Fruit fly (Drosophila melanogaster) whole organism, embryonic: ENCODE results near the gene Cyt-c1L.

Experiments used
- Bgb ChIP-seq: fragments of 200-800 bp; sonication (Bioruptor generic); IDR thresholded peaks from 2 replicates; pipeline ENCODE4 v1.3.6; 2022; ENCODE audit warnings: missing biosample characterization, missing genetic modification characterization; ENCODE audit not compliant: partially characterized antibody
- C15 ChIP-seq: fragments of 200-800 bp; sonication (Bioruptor generic); IDR thresholded peaks from 3 replicates; pipeline ENCODE4 v1.3.6; 2022; ENCODE audit warnings: missing biosample characterization, missing genetic modification characterization
- CG11456 ChIP-seq: fragments of 200-800 bp; sonication (Bioruptor generic); IDR thresholded peaks from 3 replicates; pipeline ENCODE4 v1.3.6; 2022; ENCODE audit warnings: missing biosample characterization, missing genetic modification characterization
- CG13123 ChIP-seq: fragments of 200-800 bp; sonication (Bioruptor generic); optimal IDR thresholded peaks from 2 replicates; lab custom pipeline; 2016; ENCODE audit warnings: missing biosample characterization, missing genetic modification characterization
- CG13296 ChIP-seq: fragments of 200-800 bp; sonication (Bioruptor generic); optimal IDR thresholded peaks from 3 replicates; lab custom pipeline; 2018; ENCODE audit warnings: missing biosample characterization, mild to moderate bottlenecking, missing genetic modification characterization
- CG13775 ChIP-seq: fragments of 200-800 bp; sonication (Bioruptor generic); optimal IDR thresholded peaks from 3 replicates; lab custom pipeline; 2017; ENCODE audit warnings: missing biosample characterization, mild to moderate bottlenecking, missing genetic modification characterization
- CG15011 ChIP-seq: fragments of 200-800 bp; sonication (Bioruptor generic); optimal IDR thresholded peaks from 3 replicates; lab custom pipeline; 2018; ENCODE audit warnings: missing biosample characterization, mild to moderate bottlenecking, missing genetic modification characterization
- CG16779 ChIP-seq: fragments of 200-800 bp; sonication (Bioruptor generic); IDR thresholded peaks from 2 replicates; pipeline ENCODE4 v1.3.6; 2022; ENCODE audit warnings: missing biosample characterization, missing genetic modification characterization
- CG17359 ChIP-seq: fragments of 200-800 bp; sonication (Bioruptor generic); optimal IDR thresholded peaks from 3 replicates; lab custom pipeline; 2018; ENCODE audit warnings: missing biosample characterization, mild to moderate bottlenecking, missing genetic modification characterization, moderate library complexity
- CG1792 ChIP-seq: fragments of 200-800 bp; sonication (Bioruptor generic); optimal IDR thresholded peaks from 2 replicates; lab custom pipeline; 2016; ENCODE audit warnings: missing biosample characterization, missing genetic modification characterization
- CG1832 ChIP-seq: fragments of 200-800 bp; sonication (Bioruptor generic); optimal IDR thresholded peaks from 2 replicates; lab custom pipeline; 2017; ENCODE audit warnings: missing biosample characterization, mild to moderate bottlenecking, missing genetic modification characterization, inconsistent platforms
- CG18619 ChIP-seq: fragments of 200-800 bp; sonication (Bioruptor generic); optimal IDR thresholded peaks from 3 replicates; lab custom pipeline; 2017; ENCODE audit warnings: missing biosample characterization, mild to moderate bottlenecking, missing genetic modification characterization
- CG2129 ChIP-seq: fragments of 200-800 bp; sonication (Bioruptor generic); IDR thresholded peaks from 2 replicates; pipeline ENCODE4 v1.3.6; 2022; ENCODE audit warnings: missing biosample characterization, missing genetic modification characterization; ENCODE audit not compliant: partially characterized antibody
- CG2199 ChIP-seq: fragments of 200-800 bp; sonication (Bioruptor generic); IDR thresholded peaks from 3 replicates; pipeline ENCODE4 v1.3.6; 2022; ENCODE audit warnings: missing biosample characterization, missing genetic modification characterization
- CG2712 ChIP-seq: fragments of 200-800 bp; optimal IDR thresholded peaks from 3 replicates; lab custom pipeline; 2019; ENCODE audit warnings: missing biosample characterization, mild to moderate bottlenecking, missing genetic modification characterization, moderate library complexity
- CG3163 ChIP-seq: fragments of 200-800 bp; sonication (Bioruptor generic); optimal IDR thresholded peaks from 3 replicates; lab custom pipeline; 2016; ENCODE audit warnings: missing biosample characterization, missing genetic modification characterization
- CG43689 ChIP-seq: fragments of 200-800 bp; sonication (Bioruptor generic); IDR thresholded peaks from 2 replicates; pipeline ENCODE4 v1.3.6; 2022; ENCODE audit warnings: missing biosample characterization, missing genetic modification characterization
- CG4820 ChIP-seq: fragments of 200-800 bp; sonication (Bioruptor generic); optimal IDR thresholded peaks from 3 replicates; lab custom pipeline; 2016; ENCODE audit warnings: missing biosample characterization, missing genetic modification characterization
- CG6689 ChIP-seq: fragments of 200-800 bp; sonication (Bioruptor generic); IDR thresholded peaks from 2 replicates; pipeline ENCODE4 v1.3.6; 2022; ENCODE audit warnings: missing biosample characterization, missing genetic modification characterization
- CG8281 ChIP-seq: fragments of 200-800 bp; sonication (Bioruptor generic); optimal IDR thresholded peaks from 2 replicates; lab custom pipeline; 2018; ENCODE audit warnings: missing biosample characterization, mild to moderate bottlenecking, missing genetic modification characterization, moderate library complexity
- CG9727 ChIP-seq: fragments of 200-800 bp; sonication (Bioruptor generic); optimal IDR thresholded peaks from 3 replicates; lab custom pipeline; 2017; ENCODE audit warnings: missing biosample characterization, mild to moderate bottlenecking, missing genetic modification characterization
- CG9797 ChIP-seq: fragments of 200-800 bp; sonication (Bioruptor generic); optimal IDR thresholded peaks from 3 replicates; lab custom pipeline; 2018; ENCODE audit warnings: missing biosample characterization, mild to moderate bottlenecking, missing genetic modification characterization
- Ets65A ChIP-seq: fragments of 200-800 bp; sonication (Bioruptor generic); peaks from one replicate; lab custom pipeline; 2016; ENCODE audit warnings: missing biosample characterization, missing genetic modification characterization
- HLHmδ ChIP-seq: fragments of 200-800 bp; sonication (Bioruptor generic); optimal IDR thresholded peaks from 2 replicates; lab custom pipeline; 2018; ENCODE audit warnings: missing biosample characterization, mild to moderate bottlenecking, missing genetic modification characterization, moderate library complexity
- Hr51 ChIP-seq, 2 experiments: fragments of 200-800 bp; sonication (Bioruptor generic); optimal IDR thresholded peaks; 2 replicates in 1 of 2; 3 replicates in 1 of 2; lab custom pipeline; 2016 to 2018; ENCODE audit warnings: missing biosample characterization in 2 of 2, missing genetic modification characterization in 2 of 2, mild to moderate bottlenecking in 1 of 2, moderate library complexity in 1 of 2
- Med ChIP-seq: fragments of 200-800 bp; sonication (Bioruptor generic); peaks from one replicate; lab custom pipeline; 2016; ENCODE audit warnings: missing biosample characterization, missing genetic modification characterization, mild to moderate bottlenecking, inconsistent platforms, moderate library complexity
- Myb ChIP-seq: fragments of 200-800 bp; sonication (Bioruptor generic); optimal IDR thresholded peaks from 2 replicates; lab custom pipeline; 2016; ENCODE audit warnings: missing biosample characterization, missing genetic modification characterization
- Poxn ChIP-seq: fragments of 200-800 bp; sonication (Bioruptor generic); IDR thresholded peaks from 2 replicates; pipeline ENCODE4 v1.3.6; 2022; ENCODE audit warnings: missing biosample characterization, missing genetic modification characterization
- Ravus ChIP-seq: fragments of 200-800 bp; sonication (Bioruptor generic); IDR thresholded peaks from 2 replicates; pipeline ENCODE4 v1.3.6; 2022; ENCODE audit warnings: missing biosample characterization, missing genetic modification characterization
- Side ChIP-seq: fragments of 200-800 bp; sonication (Bioruptor generic); optimal IDR thresholded peaks from 2 replicates; lab custom pipeline; 2016; ENCODE audit warnings: missing biosample characterization, missing genetic modification characterization
- Ssrp ChIP-seq: fragments of 200-800 bp; sonication (Bioruptor generic); optimal IDR thresholded peaks from 2 replicates; lab custom pipeline; 2018; ENCODE audit warnings: missing biosample characterization, mild to moderate bottlenecking, missing genetic modification characterization, moderate library complexity
- ab ChIP-seq: fragments of 200-800 bp; sonication (Bioruptor generic); optimal IDR thresholded peaks from 2 replicates; lab custom pipeline; 2016; ENCODE audit warnings: missing biosample characterization, missing genetic modification characterization
- cad ChIP-seq: fragments of >200 bp; optimal IDR thresholded peaks from 2 replicates; lab custom pipeline; 2017; ENCODE audit warnings: missing biosample characterization, missing genetic modification characterization
- cwo ChIP-seq: fragments of 200-800 bp; sonication (Bioruptor generic); optimal IDR thresholded peaks from 3 replicates; lab custom pipeline; 2017; ENCODE audit warnings: missing biosample characterization, missing genetic modification characterization, mild to moderate bottlenecking, moderate library complexity, missing genetic modification reagents
- eve ChIP-seq, 2 experiments: fragments of >200 bp; optimal IDR thresholded peaks; 2 replicates each; lab custom pipeline; 2017; ENCODE audit warnings: missing biosample characterization in 2 of 2, missing genetic modification characterization in 2 of 2
- ken ChIP-seq: fragments of 200-800 bp; sonication (Bioruptor generic); IDR thresholded peaks from 3 replicates; pipeline ENCODE4 v1.3.6; 2022; ENCODE audit warnings: missing biosample characterization, missing genetic modification characterization
- lov ChIP-seq, 2 experiments: fragments of 200-800 bp in 1 of 2; fragments of >200 bp in 1 of 2; sonication (Bioruptor generic) in 1 of 2; IDR thresholded peaks in 1 of 2; optimal IDR thresholded peaks in 1 of 2; 2 replicates in 1 of 2; 3 replicates in 1 of 2; pipeline versions ENCODE4 v1.3.6 to Lab custom; 2017 to 2022; ENCODE audit warnings: missing biosample characterization in 1 of 2, missing genetic modification characterization in 1 of 2
- luna ChIP-seq: fragments of 200-800 bp; sonication (Bioruptor generic); optimal IDR thresholded peaks from 2 replicates; lab custom pipeline; 2016; ENCODE audit warnings: missing biosample characterization, missing genetic modification characterization
- org-1 ChIP-seq: fragments of 200-800 bp; sonication (Bioruptor generic); optimal IDR thresholded peaks from 2 replicates; lab custom pipeline; 2017; ENCODE audit warnings: missing biosample characterization, missing genetic modification characterization
- scrt ChIP-seq: fragments of 200-800 bp; sonication (Bioruptor generic); optimal IDR thresholded peaks from 2 replicates; lab custom pipeline; 2018; ENCODE audit warnings: missing biosample characterization, mild to moderate bottlenecking, missing genetic modification characterization, moderate library complexity
- slp2 ChIP-seq: fragments of 200-800 bp; sonication (Bioruptor generic); optimal IDR thresholded peaks from 2 replicates; lab custom pipeline; 2016; ENCODE audit warnings: missing biosample characterization, missing genetic modification characterization
- sr ChIP-seq: fragments of 200-800 bp; sonication (Bioruptor generic); IDR thresholded peaks from 3 replicates; pipeline ENCODE4 v1.3.6; 2022; ENCODE audit warnings: missing biosample characterization, missing genetic modification characterization
- stwl ChIP-seq: fragments of 200-800 bp; sonication (Bioruptor generic); optimal IDR thresholded peaks from 3 replicates; lab custom pipeline; 2018; ENCODE audit warnings: missing biosample characterization, mild to moderate bottlenecking, missing genetic modification characterization, moderate library complexity
- sug ChIP-seq: fragments of 200-800 bp; optimal IDR thresholded peaks from 2 replicates; lab custom pipeline; 2019; ENCODE audit warnings: missing biosample characterization, mild to moderate bottlenecking, missing genetic modification characterization, moderate library complexity
- trem ChIP-seq: fragments of 200-800 bp; optimal IDR thresholded peaks from 3 replicates; lab custom pipeline; 2019; ENCODE audit warnings: missing biosample characterization, mild to moderate bottlenecking, missing genetic modification characterization, moderate library complexity
- ttk ChIP-seq: fragments of 200-800 bp; sonication (Bioruptor generic); IDR thresholded peaks from 2 replicates; pipeline ENCODE4 v2.1.2; 2022; ENCODE audit warnings: missing biosample characterization, missing genetic modification characterization
- tx ChIP-seq: fragments of 200-800 bp; sonication (Bioruptor generic); optimal IDR thresholded peaks from 2 replicates; lab custom pipeline; 2016; ENCODE audit warnings: missing biosample characterization, missing genetic modification characterization
- unpg ChIP-seq: fragments of 200-800 bp; sonication (Bioruptor generic); optimal IDR thresholded peaks from 3 replicates; lab custom pipeline; 2018; ENCODE audit warnings: missing biosample characterization, mild to moderate bottlenecking, missing genetic modification characterization, moderate library complexity
- usp ChIP-seq: fragments of >200 bp; optimal IDR thresholded peaks from 2 replicates; lab custom pipeline; 2017; ENCODE audit warnings: missing biosample characterization, missing genetic modification characterization
- vnd ChIP-seq: fragments of 200-800 bp; sonication (Bioruptor generic); IDR thresholded peaks from 3 replicates; pipeline ENCODE4 v1.3.6; 2022; ENCODE audit warnings: missing biosample characterization, missing genetic modification characterization; ENCODE audit not compliant: partially characterized antibody
- zen ChIP-seq: fragments of 200-800 bp; sonication (Bioruptor generic); optimal IDR thresholded peaks from 3 replicates; lab custom pipeline; 2018; ENCODE audit warnings: missing biosample characterization, mild to moderate bottlenecking, missing genetic modification characterization, moderate library complexity

The Cyt-c1L gene

DNA sequence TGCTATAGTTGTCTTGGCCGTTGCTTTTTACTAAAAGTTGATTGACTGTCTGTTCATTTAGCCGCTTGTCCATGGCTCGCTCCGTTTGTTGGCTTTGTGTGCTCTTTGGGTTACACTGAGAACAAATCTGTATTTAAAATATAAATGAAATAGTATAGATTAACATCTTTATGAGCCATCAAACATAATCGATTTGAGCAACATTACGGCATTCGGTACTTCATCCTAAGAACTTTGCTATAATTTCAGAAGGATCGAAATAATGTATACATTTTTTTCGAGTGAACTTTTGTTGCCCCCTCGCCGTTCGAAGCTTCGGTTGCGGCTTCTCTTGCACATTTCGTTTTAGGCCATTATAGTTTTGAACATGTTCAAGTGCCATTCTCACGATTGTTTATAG is 4.1 kb upstream of the Cyt-c1L start (continued):
- TF ChIP-seq unpg (GFP tag; lab: Kevin White, UChicago), result peak; percentile 88
- peak; percentile 81 for TF ChIP-seq Ets65A (GFP tag; lab: Kevin White, UChicago)
- TF ChIP-seq CG9727 (GFP tag; lab: Kevin White, UChicago), result peak; percentile 30
- peak in 1 of 2 experiments; percentile 86 for TF ChIP-seq eve (GFP tag; optimal IDR thresholded peaks at IDR 0.05; lab: Kevin White, UChicago)
- TF ChIP-seq CG13123 (GFP tag; lab: Kevin White, UChicago), result peak; percentile 32
- no peak for TF ChIP-seq vnd (GFP tag; lab: Robert Waterston, UW)
- peak; percentile 50 for TF ChIP-seq org-1 (GFP tag; lab: Kevin White, UChicago)
- TF ChIP-seq zen (tag; lab: Kevin White, UChicago), result peak; percentile 31
- TF ChIP-seq sr (GFP tag; lab: Robert Waterston, UW), result peak; percentile 23; the same call in 1 of the 3 replicates
- TF ChIP-seq ken, result peak; percentile 56; the same call in 2 of the 3 replicates
- TF ChIP-seq usp (GFP tag; lab: Kevin White, UChicago), result no peak
- peak; percentile 40 for TF ChIP-seq CG15011 (GFP tag; lab: Kevin White, UChicago)
- TF ChIP-seq Ravus (GFP tag; lab: Robert Waterston, UW), result no peak
- TF ChIP-seq HLHmδ (GFP tag; lab: Kevin White, UChicago), result no peak
- TF ChIP-seq cwo (GFP tag; lab: Kevin White, UChicago), result peak; percentile 23
- TF ChIP-seq lov (optimal IDR thresholded peaks at IDR 0.05; lab: Kevin White, UChicago), result no peak
- TF ChIP-seq lov (GFP tag; IDR thresholded peaks at IDR 0.05; lab: Robert Waterston, UW), result peak; percentile 76; the same call in 2 of the 3 replicates
- TF ChIP-seq CG6689 (GFP tag; lab: Robert Waterston, UW), result peak; percentile 61
- no peak for TF ChIP-seq CG2129 (GFP tag; lab: Robert Waterston, UW)
- TF ChIP-seq sug, result no peak
- peak; percentile 63 for TF ChIP-seq trem (tag; lab: Kevin White, UChicago)
- TF ChIP-seq slp2 (GFP tag; lab: Kevin White, UChicago), result peak; percentile 26
- peak; percentile 61 for TF ChIP-seq CG43689 (GFP tag; lab: Robert Waterston, UW)
- TF ChIP-seq Bgb, result no peak
- TF ChIP-seq CG8281 (tag; lab: Kevin White, UChicago), result peak; percentile 39
- peak; percentile 4 for TF ChIP-seq stwl (tag; lab: Kevin White, UChicago)
- TF ChIP-seq CG16779 (GFP tag; lab: Robert Waterston, UW), result no peak
- peak; percentile 47 for TF ChIP-seq CG4820 (GFP tag; lab: Kevin White, UChicago)
- peak in 1 of 2 experiments; percentile 84 for TF ChIP-seq Hr51 (GFP tag; optimal IDR thresholded peaks at IDR 0.05; lab: Kevin White, UChicago)
- peak; percentile 82 for TF ChIP-seq CG2712 (tag; lab: Kevin White, UChicago)
- TF ChIP-seq scrt (GFP tag; lab: Kevin White, UChicago), result peak; percentile 53
- no peak for TF ChIP-seq CG1792 (GFP tag; lab: Kevin White, UChicago)
- peak; percentile 16 for TF ChIP-seq CG13296
- no peak for TF ChIP-seq ab (GFP tag; lab: Kevin White, UChicago)
- TF ChIP-seq luna (GFP tag; lab: Kevin White, UChicago), result no peak
- TF ChIP-seq Ssrp (tag; lab: Kevin White, UChicago), result peak; percentile 65
- TF ChIP-seq Side (GFP tag; lab: Kevin White, UChicago), result no peak
- no peak for TF ChIP-seq C15
- TF ChIP-seq CG17359 (tag; lab: Kevin White, UChicago), result peak; percentile 83
- no peak for TF ChIP-seq Myb (GFP tag; lab: Kevin White, UChicago)
- TF ChIP-seq CG1832, result no peak
- no peak for TF ChIP-seq CG3163
- TF ChIP-seq CG11456 (GFP tag; lab: Robert Waterston, UW), result peak; percentile 60; the same call in 1 of the 3 replicates
- TF ChIP-seq CG2199 (GFP tag; lab: Robert Waterston, UW), result no peak
- no peak for TF ChIP-seq CG9797 (GFP tag; lab: Kevin White, UChicago)
- no peak for TF ChIP-seq Poxn (GFP tag; lab: Robert Waterston, UW)
- TF ChIP-seq cad (GFP tag; lab: Kevin White, UChicago), result no peak
- TF ChIP-seq tx (GFP tag; lab: Kevin White, UChicago), result no peak
- TF ChIP-seq Med (GFP tag; lab: Kevin White, UChicago), result peak; percentile 88
- TF ChIP-seq ttk, result peak; percentile 54
- TF ChIP-seq CG18619 (GFP tag; lab: Kevin White, UChicago), result peak; percentile 32
- peak; percentile 29 for TF ChIP-seq CG13775 (GFP tag; lab: Kevin White, UChicago)
